Fruit fly (Drosophila melanogaster) whole organism: Measurements from ENCODE around the gene CG34136.

Source experiments
- CG8478 ChIP-seq: fragments of >200 bp; optimal IDR thresholded peaks from 2 replicates; lab custom pipeline; 2018; ENCODE audit warnings: inconsistent platforms
- Dll ChIP-seq: fragments of >200 bp; optimal IDR thresholded peaks from 2 replicates; lab custom pipeline; 2017
- EcR ChIP-seq, 2 experiments: fragments of >200 bp; optimal IDR thresholded peaks; 2 replicates each; lab custom pipeline; 2017; ENCODE audit warnings: missing biosample characterization in 2 of 2, missing genetic modification characterization in 2 of 2, missing genetic modification reagents in 2 of 2
- pan ChIP-seq: fragments of >200 bp; optimal IDR thresholded peaks from 2 replicates; lab custom pipeline; 2017
- psq ChIP-seq: fragments of >200 bp; optimal IDR thresholded peaks from 2 replicates; lab custom pipeline; 2017
- usp ChIP-seq: fragments of >200 bp; optimal IDR thresholded peaks from 2 replicates; lab custom pipeline; 2017; ENCODE audit warnings: missing biosample characterization, missing genetic modification characterization, mixed read lengths

CG34136 gene

DNA sequence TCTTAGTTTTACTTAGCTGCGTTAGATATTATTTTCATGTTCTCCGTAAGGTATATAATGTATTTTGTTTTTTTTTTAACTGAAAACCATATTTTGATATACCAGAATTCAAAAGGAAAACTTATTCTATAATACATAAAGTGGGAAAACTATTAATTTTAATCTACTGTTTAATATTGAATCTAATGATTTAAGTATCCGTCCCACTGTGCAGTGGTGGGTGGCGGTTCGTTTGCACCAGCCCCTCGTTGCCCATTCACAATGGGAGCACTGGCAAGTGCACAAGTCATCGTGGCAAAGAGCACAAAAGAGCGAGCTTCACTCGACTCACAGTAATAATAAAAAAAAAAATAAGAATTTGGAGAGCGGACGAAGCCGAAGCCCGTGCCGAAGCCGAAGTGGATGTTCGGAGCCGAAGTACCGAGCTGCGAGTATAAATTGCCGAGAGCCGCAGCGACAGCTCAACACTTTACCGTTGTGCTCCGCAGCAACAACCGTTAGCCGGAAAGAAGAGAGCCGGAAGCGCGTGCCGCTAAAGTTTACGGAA is at the start of gene CG34136:
TSS of gene CG34136 (plus strand) at position 475 of the 547 bp plus-strand sequence.
- TF ChIP-seq pan (lab: Kevin White, UChicago): no peak
- TF ChIP-seq CG8478 (lab: Kevin White, UChicago): no peak
- TF ChIP-seq psq (lab: Kevin White, UChicago): no peak
- TF ChIP-seq EcR (GFP tag; optimal IDR thresholded peaks at IDR 0.05; lab: Kevin White, UChicago): no peak
- no peak for TF ChIP-seq usp (GFP tag; lab: Kevin White, UChicago)

DNA sequence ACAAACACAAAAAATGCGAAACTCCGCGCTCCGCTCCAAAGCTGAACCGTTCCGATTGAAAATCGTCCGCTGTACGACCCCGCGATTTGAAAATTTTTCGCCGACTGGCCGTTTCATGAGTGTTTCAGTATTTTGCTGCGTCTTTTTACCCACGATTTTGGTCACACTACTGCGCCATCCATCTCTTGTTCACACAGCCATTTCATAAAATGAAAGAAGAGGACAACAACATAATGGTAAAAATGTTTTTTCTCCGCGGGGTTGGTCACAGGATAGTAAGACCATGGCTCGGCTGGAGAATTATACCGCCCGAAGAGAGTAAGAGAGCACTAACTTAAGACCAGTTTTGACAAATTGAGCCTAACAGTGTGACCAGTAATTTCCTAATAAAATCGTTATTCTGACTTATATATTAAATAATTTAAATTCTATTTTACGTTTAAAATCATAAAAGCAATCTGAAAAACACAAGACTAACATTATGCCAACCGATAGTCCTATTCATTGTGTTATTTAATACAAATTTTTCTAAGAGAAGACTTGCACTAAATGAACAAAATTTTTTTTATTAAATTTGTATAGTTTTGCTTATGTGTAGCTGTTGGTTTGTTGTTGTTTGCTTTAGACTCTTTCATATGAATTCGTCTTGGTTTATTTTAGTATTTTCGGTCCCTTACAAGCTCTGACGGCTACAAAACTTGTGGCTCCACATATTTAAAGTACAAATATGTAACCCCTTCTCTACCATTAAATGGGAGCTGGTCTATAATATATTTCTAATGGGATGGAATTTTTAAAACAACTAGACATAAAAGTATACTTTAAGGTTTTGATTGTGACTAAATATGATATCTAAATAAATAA is 44.6 kb upstream of the CG34136 start, which contains the start of gene CG42238:
TSS of gene CG42238 (minus strand) at position 292 of the 864 bp plus-strand sequence.
- TF ChIP-seq Dll (lab: Kevin White, UChicago) (no peak), CG8478 (lab: Kevin White, UChicago) (peak; percentile 26)

dm6 chr2L:21052783-21053463 is 43.8 kb upstream of the CG34136 start, which contains the start of gene Itgbn:
Gene Itgbn (plus strand): TSS chr2L:21053033.
- TF ChIP-seq psq (lab: Kevin White, UChicago): no peak
- TF ChIP-seq usp (GFP tag; lab: Kevin White, UChicago): no peak
- TF ChIP-seq CG8478 (lab: Kevin White, UChicago): no peak
- no peak for TF ChIP-seq Dll (lab: Kevin White, UChicago)
- no peak for TF ChIP-seq EcR (GFP tag; optimal IDR thresholded peaks at IDR 0.05; lab: Kevin White, UChicago)
- no peak for TF ChIP-seq pan (lab: Kevin White, UChicago)

dm6 chr2L:21053623-21054022 is 43.1 kb upstream of the CG34136 start:
- TF ChIP-seq usp (GFP tag; lab: Kevin White, UChicago) (no peak), pan (lab: Kevin White, UChicago) (no peak), EcR (GFP tag; optimal IDR thresholded peaks at IDR 0.05; lab: Kevin White, UChicago) (no peak), psq (lab: Kevin White, UChicago) (no peak), Dll (lab: Kevin White, UChicago) (no peak), CG8478 (lab: Kevin White, UChicago) (no peak)

- TF ChIP-seq psq (lab: Kevin White, UChicago): no peak
- TF ChIP-seq usp (GFP tag; lab: Kevin White, UChicago): no peak
- no peak for TF ChIP-seq pan (lab: Kevin White, UChicago)
- TF ChIP-seq EcR (GFP tag; optimal IDR thresholded peaks at IDR 0.05; lab: Kevin White, UChicago): no peak
- no peak for TF ChIP-seq CG8478 (lab: Kevin White, UChicago)
- no peak for TF ChIP-seq Dll (lab: Kevin White, UChicago)
Observed at dm6 chr2L:21061591-21061990, 35.1 kb upstream of the CG34136 start.

- TF ChIP-seq pan (lab: Kevin White, UChicago): no peak
- no peak for TF ChIP-seq Dll (lab: Kevin White, UChicago)
- TF ChIP-seq usp (GFP tag; lab: Kevin White, UChicago): no peak
- TF ChIP-seq CG8478 (lab: Kevin White, UChicago): no peak
- no peak for TF ChIP-seq EcR (GFP tag; optimal IDR thresholded peaks at IDR 0.05; lab: Kevin White, UChicago)
- no peak for TF ChIP-seq psq (lab: Kevin White, UChicago)
Observed at dm6 chr2L:21062611-21063010, 34.1 kb upstream of the CG34136 start.

DNA sequence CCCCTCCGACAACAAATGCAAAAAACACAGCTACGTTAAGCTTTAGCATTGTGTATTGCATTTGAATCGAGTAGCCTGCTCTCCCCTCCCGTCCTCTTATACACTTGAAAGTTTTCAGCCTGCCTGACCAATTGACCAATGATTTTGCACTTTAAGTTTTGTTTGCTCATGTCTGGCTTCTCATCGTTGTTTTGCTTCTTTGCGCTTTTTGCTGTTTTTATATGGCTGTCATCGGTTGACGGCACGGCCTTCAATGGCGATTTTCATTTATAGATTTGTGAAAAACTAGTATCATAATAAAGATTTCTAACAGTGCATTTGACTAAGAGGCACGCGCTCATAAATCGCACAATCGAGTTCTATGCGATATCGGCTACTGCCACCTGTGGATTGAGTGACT is 30.8 kb upstream of the CG34136 start:
- TF ChIP-seq usp (GFP tag; lab: Kevin White, UChicago): no peak
- no peak for TF ChIP-seq psq (lab: Kevin White, UChicago)
- TF ChIP-seq pan (lab: Kevin White, UChicago): no peak
- TF ChIP-seq Dll (lab: Kevin White, UChicago): no peak
- TF ChIP-seq EcR (GFP tag; optimal IDR thresholded peaks at IDR 0.05; lab: Kevin White, UChicago): no peak
- no peak for TF ChIP-seq CG8478 (lab: Kevin White, UChicago)

DNA sequence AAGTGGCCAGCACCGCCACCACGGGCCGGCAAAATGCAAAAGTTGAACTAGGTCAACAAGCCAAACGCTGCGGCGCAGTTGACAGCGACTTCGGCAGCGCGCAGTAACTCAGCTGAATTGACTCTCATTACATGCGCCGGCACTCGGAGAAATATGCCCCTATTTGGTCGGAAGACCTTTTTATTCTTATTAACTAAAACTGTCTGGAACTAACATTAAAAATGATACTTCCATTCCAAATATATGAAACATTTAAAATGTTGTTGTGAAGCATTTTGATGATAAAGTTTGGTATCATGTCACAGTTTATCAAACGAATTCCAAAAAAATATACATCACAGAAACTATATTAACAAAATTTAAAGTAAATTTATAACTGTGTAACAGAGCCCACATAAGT is 29.6 kb upstream of the CG34136 start:
- no peak for TF ChIP-seq CG8478 (lab: Kevin White, UChicago)
- no peak for TF ChIP-seq EcR (GFP tag; optimal IDR thresholded peaks at IDR 0.05; lab: Kevin White, UChicago)
- no peak for TF ChIP-seq usp (GFP tag; lab: Kevin White, UChicago)
- no peak for TF ChIP-seq Dll (lab: Kevin White, UChicago)
- no peak for TF ChIP-seq psq (lab: Kevin White, UChicago)
- TF ChIP-seq pan (lab: Kevin White, UChicago): no peak

- TF ChIP-seq EcR (GFP tag; optimal IDR thresholded peaks at IDR 0.05; lab: Kevin White, UChicago) (no peak), usp (GFP tag; lab: Kevin White, UChicago) (no peak), Dll (lab: Kevin White, UChicago) (no peak), pan (lab: Kevin White, UChicago) (no peak), CG8478 (lab: Kevin White, UChicago) (no peak), psq (lab: Kevin White, UChicago) (no peak)
Observed at dm6 chr2L:21069776-21070175, 26.9 kb upstream of the CG34136 start.

DNA sequence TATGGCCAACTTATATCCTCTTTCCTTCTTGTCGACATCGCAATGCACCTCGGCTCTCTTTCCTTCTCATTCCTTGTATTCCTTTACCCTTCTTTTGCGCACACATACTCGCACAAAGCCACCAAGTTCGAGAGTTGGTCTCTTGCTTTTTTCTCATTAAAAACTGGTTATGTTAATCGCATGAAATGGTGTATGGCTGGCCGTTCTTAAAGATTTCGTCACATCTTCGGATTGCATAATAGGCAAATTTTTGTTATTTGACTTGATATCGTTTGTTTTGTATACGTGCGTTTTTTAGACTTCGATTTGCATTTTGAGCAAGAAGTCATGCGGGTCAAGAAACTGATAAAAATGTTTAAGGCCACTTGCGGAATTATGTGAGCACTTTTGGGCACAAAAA is 25.9 kb upstream of the CG34136 start:
- TF ChIP-seq CG8478 (lab: Kevin White, UChicago) (no peak), EcR (GFP tag; optimal IDR thresholded peaks at IDR 0.05; lab: Kevin White, UChicago) (no peak), usp (GFP tag; lab: Kevin White, UChicago) (no peak), pan (lab: Kevin White, UChicago) (no peak), psq (lab: Kevin White, UChicago) (no peak), Dll (lab: Kevin White, UChicago) (no peak)

DNA sequence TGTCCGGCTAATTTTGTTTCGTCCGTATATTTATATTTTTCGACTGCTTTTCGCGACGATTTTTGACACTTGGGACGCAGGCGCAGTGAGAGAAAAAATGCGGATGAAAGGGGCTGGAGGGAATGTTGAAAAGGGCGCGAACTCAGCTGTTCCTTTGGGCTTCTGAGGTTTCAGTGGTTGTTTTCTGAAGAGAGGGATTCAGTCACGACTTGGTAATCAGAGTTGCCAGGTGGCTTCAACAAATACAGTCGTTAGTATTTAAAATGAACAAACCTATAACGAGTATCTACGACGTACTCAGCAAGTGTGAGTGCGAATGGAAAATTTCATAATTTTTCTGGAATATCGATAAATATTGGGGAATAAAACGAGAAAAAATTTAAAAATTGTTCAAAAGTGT is 25.3 kb upstream of the CG34136 start, which contains the start of gene CG9265:
TSS of gene CG9265 (minus strand) at position 68 of the 400 bp plus-strand sequence.
- no peak for TF ChIP-seq CG8478 (lab: Kevin White, UChicago)
- TF ChIP-seq usp (GFP tag; lab: Kevin White, UChicago): no peak
- no peak for TF ChIP-seq psq (lab: Kevin White, UChicago)
- TF ChIP-seq Dll (lab: Kevin White, UChicago): no peak
- TF ChIP-seq pan (lab: Kevin White, UChicago): no peak
- TF ChIP-seq EcR (GFP tag; optimal IDR thresholded peaks at IDR 0.05; lab: Kevin White, UChicago): no peak
